Worm (Caenorhabditis elegans) whole organism, L1 larva: ENCODE measurements around the gene asp-4.

ENCODE experiments used
- F16B12.6 ChIP-seq: fragments of 150-350 bp; optimal IDR thresholded peaks from 2 replicates; lab custom pipeline; 2014; ENCODE audit warnings: missing biosample characterization, missing genetic modification characterization
- fos-1 ChIP-seq: fragments of 150-350 bp; optimal IDR thresholded peaks from 2 replicates; lab custom pipeline; 2014; ENCODE audit warnings: missing biosample characterization, missing genetic modification characterization
- nhr-11 ChIP-seq: fragments of 150-350 bp; optimal IDR thresholded peaks from 2 replicates; lab custom pipeline; 2014; ENCODE audit warnings: missing biosample characterization, missing genetic modification characterization
- nhr-28 ChIP-seq: fragments of 150-350 bp; optimal IDR thresholded peaks from 2 replicates; lab custom pipeline; 2014; ENCODE audit warnings: missing biosample characterization, missing genetic modification characterization
- nhr-71 ChIP-seq: sonication (generic microtip); optimal IDR thresholded peaks from 2 replicates; lab custom pipeline; 2016; ENCODE audit warnings: mild to moderate bottlenecking, missing genetic modification characterization, moderate library complexity, missing compliant biosample characterization
- nhr-76 ChIP-seq: sonication (generic microtip); optimal IDR thresholded peaks from 2 replicates; lab custom pipeline; 2017; ENCODE audit warnings: missing biosample characterization, missing genetic modification characterization
- snpc-4 ChIP-seq: fragments of 150-350 bp; optimal IDR thresholded peaks from 2 replicates; lab custom pipeline; 2014; ENCODE audit warnings: missing biosample characterization, missing genetic modification characterization
- sup-37 ChIP-seq: fragments of 200-800 bp; sonication (Bioruptor generic); optimal IDR thresholded peaks from 2 replicates; lab custom pipeline; 2018; ENCODE audit warnings: mild to moderate bottlenecking, missing genetic modification characterization, missing compliant biosample characterization

- TF ChIP-seq nhr-71 (tag; lab: Kevin White, UChicago) (no peak), nhr-11 (no peak), nhr-76 (tag; lab: Kevin White, UChicago) (no peak), sup-37 (no peak), snpc-4 (tag; lab: Kevin White, UChicago) (no peak), F16B12.6 (tag; lab: Kevin White, UChicago) (no peak), fos-1 (tag; lab: Kevin White, UChicago) (no peak), nhr-28 (tag; lab: Kevin White, UChicago) (no peak)
Observed at ce11 chrX:13201401-13201800, 19.9 kb downstream of the asp-4 start, which contains the start of gene unc-9.
